Fruit fly (Drosophila melanogaster): ENCODE results near the gene Rrp45.

Rrp45 gene

dm6 chrX:16747467-16747866 lies 43.6 kb downstream of the Rrp45 start:
- TF ChIP-seq br (GFP tag; optimal IDR thresholded peaks at IDR 0.05) (no peak), rgr (GFP tag; optimal IDR thresholded peaks at IDR 0.05) (no peak), Myc (optimal IDR thresholded peaks at IDR 0.05) (no peak), Rel (GFP tag; optimal IDR thresholded peaks at IDR 0.05) (no peak), Rel (tag; optimal IDR thresholded peaks at IDR 0.05) (no peak), Dif (GFP tag; optimal IDR thresholded peaks at IDR 0.05; ENCODE audit: partially characterized antibody) (no peak), fru (GFP tag; optimal IDR thresholded peaks at IDR 0.05) (no peak), Hr78 (GFP tag; optimal IDR thresholded peaks at IDR 0.05) (no peak), foxo (GFP tag; optimal IDR thresholded peaks at IDR 0.05) (no peak), Dfd (GFP tag; optimal IDR thresholded peaks at IDR 0.05) (no peak), GATAd (GFP tag; optimal IDR thresholded peaks at IDR 0.05) (no peak), Hnf4 (GFP tag; optimal IDR thresholded peaks at IDR 0.05) (no peak), Vsx2 (GFP tag; optimal IDR thresholded peaks at IDR 0.05; ENCODE audit: partially characterized antibody) (no peak), CG32264 (GFP tag; optimal IDR thresholded peaks at IDR 0.05) (no peak), jim (GFP tag; optimal IDR thresholded peaks at IDR 0.05) (no peak), sv (GFP tag; optimal IDR thresholded peaks at IDR 0.05) (no peak), ey (GFP tag; optimal IDR thresholded peaks at IDR 0.05) (no peak), woc (GFP tag; optimal IDR thresholded peaks at IDR 0.05) (no peak), h (GFP tag; optimal IDR thresholded peaks at IDR 0.05) (no peak), Abd-B (GFP tag; optimal IDR thresholded peaks at IDR 0.05) (no peak), dl (GFP tag; optimal IDR thresholded peaks at IDR 0.05; ENCODE audit: insufficient read depth in 1 of 2, partially characterized antibody in 2 of 2) (no peak)

DNA sequence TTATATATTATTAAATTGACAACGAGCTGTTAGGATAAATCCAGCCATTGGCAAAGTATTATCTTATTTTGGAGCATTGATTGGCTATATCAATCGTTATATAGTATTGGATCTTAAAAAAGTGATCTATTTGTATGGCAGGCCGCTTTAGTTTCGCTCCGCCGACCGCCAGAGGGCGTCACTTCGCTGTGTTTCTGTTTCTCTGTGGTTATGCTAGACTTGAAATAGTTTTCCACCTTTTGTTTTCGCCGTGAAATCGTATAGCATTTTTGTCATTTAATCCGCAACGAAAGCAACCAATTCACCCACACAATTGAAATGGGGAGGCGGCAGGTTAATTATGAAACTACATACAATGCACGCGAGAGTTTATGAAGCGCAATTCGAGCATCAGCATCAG lies 44.2 kb downstream of the Rrp45 start:
- TF ChIP-seq Abd-B (GFP tag; optimal IDR thresholded peaks at IDR 0.05) (no peak), br (GFP tag; optimal IDR thresholded peaks at IDR 0.05) (no peak), Sp1 (GFP tag; optimal IDR thresholded peaks at IDR 0.05) (no peak), lola (GFP tag; optimal IDR thresholded peaks at IDR 0.05) (no peak), CG32264 (GFP tag; optimal IDR thresholded peaks at IDR 0.05) (no peak), Mio (GFP tag; optimal IDR thresholded peaks at IDR 0.05) (no peak)

DNA sequence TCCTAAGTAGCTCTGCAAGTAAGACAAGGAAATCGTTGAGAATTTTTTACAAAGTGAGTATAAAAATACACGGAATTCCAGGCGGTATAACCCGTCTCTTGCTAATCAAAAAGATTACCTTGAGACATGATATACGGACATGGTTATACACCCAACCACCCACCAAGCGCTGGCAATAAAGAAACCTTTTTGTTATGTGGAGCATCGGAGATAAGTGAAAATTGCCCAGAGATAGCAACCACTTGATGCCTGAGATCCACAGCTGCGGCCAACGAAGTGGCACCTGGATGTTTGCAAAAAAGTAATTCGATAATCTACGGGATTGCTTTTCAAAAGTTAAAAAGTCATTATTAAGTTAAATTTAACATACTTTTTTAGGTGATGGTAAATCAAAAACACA lies 45.1 kb downstream of the Rrp45 start:
- TF ChIP-seq ey (GFP tag; optimal IDR thresholded peaks at IDR 0.05) (no peak), usp (GFP tag; optimal IDR thresholded peaks at IDR 0.05) (no peak), h (GFP tag; optimal IDR thresholded peaks at IDR 0.05) (no peak)

DNA sequence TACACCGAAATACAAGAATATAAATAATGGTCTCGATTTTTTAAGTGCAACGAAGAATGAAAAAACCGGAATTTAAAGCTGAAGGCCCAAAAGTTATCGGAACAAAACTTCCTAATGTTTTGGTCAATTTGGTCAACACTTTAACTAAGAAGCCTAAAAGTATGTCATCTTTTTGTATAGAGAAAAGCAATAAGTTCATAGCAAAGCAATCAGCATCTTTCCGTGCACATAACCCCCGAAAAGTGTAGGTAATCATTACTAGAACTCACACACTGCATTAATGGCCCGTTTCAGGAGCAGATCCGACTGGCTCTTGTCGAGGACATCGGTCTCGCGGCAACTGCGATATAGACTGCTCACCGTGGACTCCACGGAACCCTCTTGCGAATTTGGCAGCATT lies 46.7 kb downstream of the Rrp45 start:
- TF ChIP-seq foxo (GFP tag; optimal IDR thresholded peaks at IDR 0.05) (no peak), woc (GFP tag; optimal IDR thresholded peaks at IDR 0.05) (no peak), tai (GFP tag; optimal IDR thresholded peaks at IDR 0.05) (no peak), fru (GFP tag; optimal IDR thresholded peaks at IDR 0.05) (no peak), br (GFP tag; optimal IDR thresholded peaks at IDR 0.05) (no peak), rgr (GFP tag; optimal IDR thresholded peaks at IDR 0.05) (no peak), Myc (optimal IDR thresholded peaks at IDR 0.05) (peak; percentile 20), Vsx2 (GFP tag; optimal IDR thresholded peaks at IDR 0.05; ENCODE audit: partially characterized antibody) (peak; percentile 26), dsf (GFP tag; optimal IDR thresholded peaks at IDR 0.05; ENCODE audit: borderline replicate concordance) (no peak), Dif (GFP tag; optimal IDR thresholded peaks at IDR 0.05; ENCODE audit: partially characterized antibody) (peak; percentile 54), Hnf4 (GFP tag; optimal IDR thresholded peaks at IDR 0.05) (no peak)

dm6 chrX:16742547-16742946 lies 48.5 kb downstream of the Rrp45 start, which contains the start of gene Twdlalpha:
Gene Twdlalpha (plus strand): TSS chrX:16742847.
- TF ChIP-seq br (GFP tag; optimal IDR thresholded peaks at IDR 0.05) (no peak), CG32264 (GFP tag; optimal IDR thresholded peaks at IDR 0.05) (no peak), jim (GFP tag; optimal IDR thresholded peaks at IDR 0.05) (no peak), Hr78 (GFP tag; optimal IDR thresholded peaks at IDR 0.05) (no peak)

DNA sequence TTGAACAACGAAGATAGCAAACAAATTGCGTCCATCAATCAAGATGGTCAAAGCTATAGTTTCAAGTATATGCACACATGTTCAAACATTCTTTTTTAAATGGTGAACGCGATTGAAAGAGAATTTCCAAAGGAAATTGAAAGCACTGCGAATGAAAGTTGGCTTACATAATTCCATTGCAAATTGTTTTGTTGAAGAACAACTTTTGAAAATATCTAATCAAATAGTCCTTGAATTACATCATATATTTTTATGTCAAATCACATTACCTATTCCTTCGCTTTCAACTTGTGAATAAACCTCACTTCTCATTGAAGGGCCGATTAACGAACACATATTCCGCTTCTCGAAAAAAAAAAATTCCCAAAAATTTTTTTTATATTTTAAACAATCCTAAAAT lies 50.5 kb downstream of the Rrp45 start, which contains the start of gene CG32568:
Gene CG32568, plus strand, starts transcription at position 301 of the 400 bp plus-strand sequence.
- no peak for TF ChIP-seq Mio (GFP tag; optimal IDR thresholded peaks at IDR 0.05)
- no peak for TF ChIP-seq Dfd (GFP tag; optimal IDR thresholded peaks at IDR 0.05)
